Worm (Caenorhabditis elegans) whole organism, midembryonic: ENCODE results near the gene F38B6.6.

Experiments used
- T22C8.4 ChIP-seq: fragments of 200-800 bp; sonication (Bioruptor generic); IDR thresholded peaks from 2 replicates; pipeline ENCODE4 v1.3.6; 2022; ENCODE audit warnings: missing genetic modification characterization, missing compliant biosample characterization
- flt-1 ChIP-seq: fragments of 200-800 bp; sonication (Bioruptor generic); IDR thresholded peaks from 2 replicates; pipeline ENCODE4 v1.3.6; 2022; ENCODE audit warnings: missing genetic modification characterization, missing compliant biosample characterization
- klf-2 ChIP-seq: fragments of 200-800 bp; sonication (Bioruptor generic); conservative IDR thresholded peaks from 2 replicates; pipeline ENCODE4 v1.3.6; 2022; ENCODE audit warnings: missing genetic modification reagents, missing genetic modification characterization, missing compliant biosample characterization
- med-1 ChIP-seq: sonication (generic microtip); optimal IDR thresholded peaks from 2 replicates; lab custom pipeline; 2017; ENCODE audit warnings: missing genetic modification characterization, mild to moderate bottlenecking, missing compliant biosample characterization, antibody characterized with exemption, missing genetic modification reagents; ENCODE audit not compliant: insufficient read depth
- ref-1 ChIP-seq: fragments of 200-800 bp; sonication (Bioruptor generic); conservative IDR thresholded peaks from 2 replicates; pipeline ENCODE4 v1.3.6; 2022; ENCODE audit warnings: missing genetic modification reagents, missing genetic modification characterization, missing compliant biosample characterization
- tab-1 ChIP-seq: fragments of 200-800 bp; sonication (Bioruptor generic); IDR thresholded peaks from 2 replicates; pipeline ENCODE4 v1.3.6; 2022; ENCODE audit warnings: missing genetic modification characterization, missing compliant biosample characterization
- ztf-23 ChIP-seq: fragments of 200-800 bp; sonication (Bioruptor generic); IDR thresholded peaks from 2 replicates; pipeline ENCODE4 v1.3.6; 2022; ENCODE audit warnings: missing genetic modification reagents, missing genetic modification characterization, missing compliant biosample characterization

DNA sequence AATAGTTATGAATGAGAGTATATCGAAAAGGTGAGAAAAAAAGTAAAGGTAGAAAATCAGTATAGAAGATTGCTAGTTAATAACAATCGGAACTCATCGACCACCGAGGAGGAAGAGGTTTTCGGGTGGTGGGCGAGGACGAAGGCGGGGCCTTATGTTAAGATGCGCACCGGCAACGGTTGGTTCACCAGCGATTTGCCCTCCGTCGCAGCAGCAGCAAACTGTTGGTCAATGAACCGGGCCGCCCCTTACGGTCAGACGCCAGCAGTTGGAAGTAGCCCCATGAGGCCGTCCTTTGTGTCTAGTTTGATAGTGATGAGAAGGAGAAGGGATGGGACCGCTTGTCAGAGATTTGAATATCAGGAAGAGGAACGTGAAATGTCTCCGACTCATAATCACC lies 21.0 kb downstream of the F38B6.6 start, which contains the start of gene nhr-137:
- TF ChIP-seq klf-2 (no peak), T22C8.4 (GFP tag; lab: Robert Waterston, UW) (no peak), med-1 (no peak), flt-1 (GFP tag; lab: Robert Waterston, UW) (no peak), ztf-23 (GFP tag; lab: Robert Waterston, UW) (no peak), ref-1 (GFP tag; lab: Robert Waterston, UW) (no peak), tab-1 (GFP tag; lab: Robert Waterston, UW) (no peak)
